Worm (Caenorhabditis elegans) whole organism, late embryonic: ENCODE data around the gene T01D1.8.

Experiments used
- F13H6.1 ChIP-seq: sonication (generic microtip); optimal IDR thresholded peaks from 2 replicates; lab custom pipeline; 2016; ENCODE audit warnings: missing genetic modification characterization, missing compliant biosample characterization
- K02D7.2 ChIP-seq: sonication (generic microtip); optimal IDR thresholded peaks from 2 replicates; lab custom pipeline; 2017; ENCODE audit warnings: mild to moderate bottlenecking, missing genetic modification characterization, missing compliant biosample characterization
- ets-4 ChIP-seq: sonication (generic microtip); optimal IDR thresholded peaks from 2 replicates; lab custom pipeline; 2016; ENCODE audit warnings: missing genetic modification characterization, missing compliant biosample characterization
- eyg-1 ChIP-seq: sonication (generic microtip); optimal IDR thresholded peaks from 2 replicates; lab custom pipeline; 2016; ENCODE audit warnings: missing genotype, missing genetic modification characterization, missing compliant biosample characterization
- pha-2 ChIP-seq: sonication (generic microtip); optimal IDR thresholded peaks from 2 replicates; lab custom pipeline; 2017; ENCODE audit warnings: mild to moderate bottlenecking, missing genetic modification characterization, missing compliant biosample characterization
- sox-2 ChIP-seq: fragments of 200-800 bp; sonication (Bioruptor generic); IDR thresholded peaks from 2 replicates; pipeline ENCODE4 v1.3.6; 2022; ENCODE audit warnings: missing genetic modification reagents, missing genetic modification characterization, missing compliant biosample characterization
- unc-42 ChIP-seq: sonication (generic microtip); optimal IDR thresholded peaks from 2 replicates; lab custom pipeline; 2016; ENCODE audit warnings: missing genotype, missing genetic modification characterization, missing compliant biosample characterization

DNA sequence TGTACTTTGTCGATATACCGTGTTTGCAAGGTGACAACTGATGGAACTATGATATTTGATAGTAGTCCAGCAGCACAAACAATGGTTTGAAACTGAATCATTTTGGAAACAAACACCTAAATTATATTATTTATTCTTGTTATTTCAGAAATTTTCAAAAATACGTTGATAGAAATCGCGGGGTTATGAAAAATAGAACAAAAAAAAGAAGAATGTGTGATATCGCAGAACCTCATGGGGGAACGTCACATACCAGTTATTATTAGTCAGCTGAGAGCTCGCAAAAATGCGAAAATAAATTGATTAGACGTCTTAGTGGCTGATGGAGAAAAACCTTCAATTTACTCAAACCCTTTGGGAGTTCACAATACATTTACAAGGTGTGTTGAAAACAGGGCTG is 2.4 kb downstream of the T01D1.8 start, which contains the start of gene T01D1.5:
- no peak for TF ChIP-seq pha-2 (tag; lab: Kevin White, UChicago)
- TF ChIP-seq ets-4 (tag; lab: Kevin White, UChicago), result no peak
- no peak for TF ChIP-seq eyg-1 (tag; lab: Kevin White, UChicago)
- no peak for TF ChIP-seq K02D7.2 (tag; lab: Kevin White, UChicago)
- TF ChIP-seq unc-42 (tag; lab: Kevin White, UChicago), result no peak
- no peak for TF ChIP-seq F13H6.1 (tag; lab: Kevin White, UChicago)
- no peak for TF ChIP-seq sox-2 (GFP tag; lab: Robert Waterston, UW)
